Worm (Caenorhabditis elegans) whole organism, L3 larva: ENCODE data around the gene fbxa-153.
"Not testable (repeated sequence)": the region's sequence is repeated elsewhere in the genome, so short reads cannot be mapped to it uniquely, and the experiment has no call there.

ENCODE experiments used
- ceh-82 ChIP-seq: fragments of 150-350 bp; optimal IDR thresholded peaks from 2 replicates; lab custom pipeline; 2014; ENCODE audit warnings: missing biosample characterization, missing genetic modification characterization
- ztf-11 ChIP-seq: fragments of 150-350 bp; optimal IDR thresholded peaks from 2 replicates; lab custom pipeline; 2014; ENCODE audit warnings: missing biosample characterization, missing genetic modification characterization

ce11 chrV:15590183-15590667, 20.0 kb downstream of the fbxa-153 start, which contains the start of gene F28F8.7:
- TF ChIP-seq ztf-11, ceh-82 (tag; lab: Kevin White, UChicago): not testable (repeated sequence)
